Worm (Caenorhabditis elegans): ENCODE data around the gene ceh-16.
A peak's percentile ranks its signal among the peaks of the same experiment; 100 is the strongest.

The ceh-16 gene

DNA sequence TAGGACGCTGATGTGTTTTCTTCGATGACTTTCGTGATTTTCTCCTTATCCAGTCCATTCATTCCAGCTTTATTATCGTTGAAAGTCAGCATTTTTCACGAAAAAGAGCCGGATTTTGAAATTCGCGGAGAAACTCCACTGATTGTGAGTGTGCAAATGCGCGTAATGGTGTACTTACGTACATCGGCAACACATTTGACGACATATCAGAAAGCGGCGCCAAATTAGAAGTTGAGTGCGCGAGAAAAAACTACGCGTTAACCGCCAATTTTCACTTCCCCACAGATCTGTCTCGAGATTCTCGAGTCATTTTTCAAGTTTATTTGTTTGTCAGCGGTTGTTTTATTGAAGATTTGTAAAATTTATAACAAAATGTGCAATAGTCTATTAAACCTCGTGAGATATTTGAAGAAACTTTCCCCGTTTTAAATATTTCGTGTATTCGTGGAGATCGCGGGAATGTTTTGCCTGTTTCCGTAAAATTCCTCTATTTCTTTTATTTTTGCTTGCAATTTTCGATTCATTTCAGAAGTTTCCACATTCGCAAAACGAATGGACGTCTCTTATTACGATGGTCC lies 6.0 kb downstream of the ceh-16 start, which contains the start of the genes polk-1 and gpr-1:
Gene polk-1 (minus strand): TSS at position 186 of the 578 bp plus-strand sequence.
Gene gpr-1 (plus strand): TSS at position 528 of the 578 bp plus-strand sequence.
- TF ChIP-seq cog-1 (tag; optimal IDR thresholded peaks at IDR 0.05) (no peak), med-1 (GFP tag; optimal IDR thresholded peaks at IDR 0.05; ENCODE audit: insufficient read depth) (no peak), klf-2 (GFP tag; conservative IDR thresholded peaks at IDR 0.05) (no peak), ref-1 (GFP tag; conservative IDR thresholded peaks at IDR 0.05) (no peak), ztf-29 (GFP tag; IDR thresholded peaks at IDR 0.05) (no peak), ztf-23 (GFP tag; IDR thresholded peaks at IDR 0.05) (no peak), flt-1 (GFP tag; IDR thresholded peaks at IDR 0.05) (no peak), T22C8.4 (GFP tag; IDR thresholded peaks at IDR 0.05) (no peak), tab-1 (GFP tag; IDR thresholded peaks at IDR 0.05) (no peak)

DNA sequence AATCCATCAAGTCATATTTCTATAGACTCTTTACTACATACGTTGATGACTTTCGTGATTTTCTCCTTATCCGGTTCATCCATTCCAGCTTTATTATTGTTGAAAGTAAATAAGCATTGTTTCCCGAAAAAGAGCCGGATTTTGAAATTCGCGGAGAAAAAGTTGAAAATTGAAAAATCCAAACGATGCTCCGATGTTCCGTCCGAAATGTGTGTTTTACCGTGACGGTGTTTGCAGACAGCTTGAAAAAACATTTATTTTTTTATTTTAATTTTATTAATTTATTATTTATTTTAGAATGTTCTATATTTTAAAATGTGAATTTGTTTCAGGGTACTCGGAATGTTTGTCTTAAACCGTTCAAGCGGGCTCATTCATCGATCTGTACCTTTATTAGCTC lies 8.3 kb downstream of the ceh-16 start, which contains the start of gene dnj-10:
Gene dnj-10 (plus strand): TSS at position 333 of the 400 bp plus-strand sequence.
- TF ChIP-seq flt-1 (GFP tag; IDR thresholded peaks at IDR 0.05) (0 out of 2 replicates have a peak, but pooled peaks have one; percentile 48), tab-1 (GFP tag; IDR thresholded peaks at IDR 0.05) (no peak)

DNA sequence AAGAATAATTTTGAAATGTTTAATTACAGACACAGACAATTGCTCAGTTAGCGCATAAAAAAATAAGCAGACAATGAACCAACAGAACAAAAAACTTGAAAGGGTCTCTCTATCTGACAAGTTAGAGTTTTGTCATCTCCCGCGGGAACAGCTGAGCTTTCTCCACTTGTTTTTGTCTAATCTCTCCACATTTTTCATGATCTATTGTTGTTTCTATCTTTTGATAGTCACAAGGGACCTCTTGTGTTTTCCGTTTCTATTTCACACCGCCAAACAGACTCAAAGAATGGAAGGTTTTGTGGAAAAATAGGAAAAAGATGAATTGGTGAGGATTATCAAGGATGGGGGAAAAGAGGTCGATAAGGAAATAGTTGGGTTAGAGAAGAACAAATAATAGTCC lies 14.3 kb downstream of the ceh-16 start:
- TF ChIP-seq med-1 (GFP tag; optimal IDR thresholded peaks at IDR 0.05; ENCODE audit: insufficient read depth) (no peak), ztf-23 (GFP tag; IDR thresholded peaks at IDR 0.05) (no peak), tab-1 (GFP tag; IDR thresholded peaks at IDR 0.05) (no peak), ztf-29 (GFP tag; IDR thresholded peaks at IDR 0.05) (no peak), cog-1 (tag; optimal IDR thresholded peaks at IDR 0.05) (no peak), klf-2 (GFP tag; conservative IDR thresholded peaks at IDR 0.05) (no peak)

DNA sequence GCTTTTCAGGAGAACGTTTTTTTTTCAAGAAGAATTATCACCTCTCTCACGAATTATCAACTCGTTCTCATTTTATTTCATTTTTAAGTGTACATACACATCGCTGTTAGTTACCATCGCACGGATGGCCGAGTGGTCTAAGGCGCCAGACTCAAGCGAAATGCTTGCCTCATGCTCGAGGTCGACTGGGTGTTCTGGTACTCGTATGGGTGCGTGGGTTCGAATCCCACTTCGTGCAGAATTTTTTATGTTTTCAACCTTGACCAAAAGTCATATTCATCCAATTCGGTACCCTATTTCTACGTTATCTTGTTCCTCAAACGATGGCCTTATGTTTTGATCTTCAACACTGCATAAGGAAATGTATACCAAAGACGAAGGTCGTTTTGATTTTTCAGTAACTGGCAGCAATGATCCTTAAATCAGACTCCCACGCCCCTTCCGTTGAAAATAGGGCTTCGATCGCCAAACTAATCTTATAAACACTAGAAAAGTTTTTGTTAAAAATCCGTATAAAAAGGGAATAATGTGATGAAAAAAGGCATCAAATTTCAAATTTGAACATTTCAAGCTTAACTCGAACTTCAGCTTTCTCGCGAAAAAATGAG lies 16.8 kb downstream of the ceh-16 start, which contains the start of gene fip-1:
Gene fip-1 (plus strand): TSS at position 558 of the 608 bp plus-strand sequence.
- TF ChIP-seq ztf-23 (GFP tag; IDR thresholded peaks at IDR 0.05) (no peak), med-1 (GFP tag; optimal IDR thresholded peaks at IDR 0.05; ENCODE audit: insufficient read depth) (no peak), cog-1 (tag; optimal IDR thresholded peaks at IDR 0.05) (no peak), ref-1 (GFP tag; conservative IDR thresholded peaks at IDR 0.05) (no peak), tab-1 (GFP tag; IDR thresholded peaks at IDR 0.05) (no peak), ztf-29 (GFP tag; IDR thresholded peaks at IDR 0.05) (no peak), T22C8.4 (GFP tag; IDR thresholded peaks at IDR 0.05) (no peak), klf-2 (GFP tag; conservative IDR thresholded peaks at IDR 0.05) (no peak), flt-1 (GFP tag; IDR thresholded peaks at IDR 0.05) (no peak)

DNA sequence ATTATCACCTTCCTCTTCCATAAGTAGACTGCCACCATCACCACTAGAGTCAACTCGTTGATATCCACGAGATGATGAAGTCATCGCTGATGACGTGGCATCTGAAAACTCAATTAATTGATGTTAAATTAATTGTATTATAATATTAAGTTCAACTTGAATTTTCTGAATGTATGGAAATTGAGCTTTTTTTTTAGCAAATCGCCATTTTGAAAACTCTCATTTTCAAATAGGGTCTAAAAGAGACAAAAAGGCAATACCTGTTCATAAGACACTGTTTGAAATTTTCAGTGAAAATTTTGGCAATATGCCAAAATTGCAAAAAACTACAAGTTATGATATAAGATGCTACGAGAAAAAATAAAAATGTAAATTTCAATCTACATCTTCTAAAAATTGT lies 21.1 kb downstream of the ceh-16 start, which contains the start of gene twk-7:
Gene twk-7 (minus strand): TSS at position 101 of the 400 bp plus-strand sequence.
- TF ChIP-seq flt-1 (GFP tag; IDR thresholded peaks at IDR 0.05) (no peak), T22C8.4 (GFP tag; IDR thresholded peaks at IDR 0.05) (no peak), tab-1 (GFP tag; IDR thresholded peaks at IDR 0.05) (no peak), med-1 (GFP tag; optimal IDR thresholded peaks at IDR 0.05; ENCODE audit: insufficient read depth) (no peak), ztf-23 (GFP tag; IDR thresholded peaks at IDR 0.05) (no peak), ztf-29 (GFP tag; IDR thresholded peaks at IDR 0.05) (no peak), ref-1 (GFP tag; conservative IDR thresholded peaks at IDR 0.05) (no peak), cog-1 (tag; optimal IDR thresholded peaks at IDR 0.05) (no peak), klf-2 (GFP tag; conservative IDR thresholded peaks at IDR 0.05) (no peak)

DNA sequence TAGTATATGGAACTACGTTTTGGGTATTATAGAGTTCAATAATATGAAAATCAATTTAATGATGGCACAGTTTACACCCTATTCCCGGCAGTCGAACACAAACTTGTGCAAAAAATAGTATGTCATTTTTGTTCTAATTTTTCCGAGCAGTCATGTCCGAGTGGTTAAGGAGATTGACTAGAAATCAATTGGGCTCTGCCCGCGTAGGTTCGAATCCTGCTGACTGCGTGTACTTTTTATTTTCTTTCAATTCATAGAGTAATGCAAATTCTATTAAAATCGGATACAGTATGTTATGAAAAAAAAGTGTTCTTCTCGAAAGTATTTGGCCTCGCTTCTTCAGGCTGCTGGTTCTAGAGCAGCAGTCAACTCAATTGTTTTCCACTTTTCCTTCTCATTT lies 23.5 kb downstream of the ceh-16 start:
- TF ChIP-seq klf-2 (GFP tag; conservative IDR thresholded peaks at IDR 0.05) (no peak), ref-1 (GFP tag; conservative IDR thresholded peaks at IDR 0.05) (no peak), ztf-23 (GFP tag; IDR thresholded peaks at IDR 0.05) (no peak), cog-1 (tag; optimal IDR thresholded peaks at IDR 0.05) (no peak), ztf-29 (GFP tag; IDR thresholded peaks at IDR 0.05) (no peak), T22C8.4 (GFP tag; IDR thresholded peaks at IDR 0.05) (no peak), tab-1 (GFP tag; IDR thresholded peaks at IDR 0.05) (no peak), med-1 (GFP tag; optimal IDR thresholded peaks at IDR 0.05; ENCODE audit: insufficient read depth) (no peak), flt-1 (GFP tag; IDR thresholded peaks at IDR 0.05) (no peak)

DNA sequence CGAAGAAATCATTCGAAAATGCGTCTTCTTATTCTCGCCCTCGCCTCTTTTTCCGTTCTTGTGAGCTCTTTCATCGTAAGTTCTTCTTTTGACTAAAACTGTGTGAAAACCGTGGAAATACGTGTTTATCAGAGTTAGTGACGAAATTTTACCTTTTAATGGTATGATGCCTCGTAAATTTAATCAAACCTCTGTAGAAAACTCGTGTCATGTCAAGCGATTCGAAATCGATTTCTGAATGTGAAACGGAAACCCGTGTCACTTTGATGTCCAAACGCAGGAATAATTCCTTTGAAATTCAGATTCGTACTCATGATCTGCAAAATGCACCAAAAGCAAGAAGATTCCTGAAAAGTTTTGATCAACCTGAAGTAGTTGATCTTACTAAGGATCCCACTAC lies 26.1 kb downstream of the ceh-16 start, which contains the start of gene F22B7.3:
Gene F22B7.3 (plus strand): TSS at position 301 of the 400 bp plus-strand sequence.
- TF ChIP-seq tab-1 (GFP tag; IDR thresholded peaks at IDR 0.05): no peak
- no peak for TF ChIP-seq T22C8.4 (GFP tag; IDR thresholded peaks at IDR 0.05)
- no peak for TF ChIP-seq med-1 (GFP tag; optimal IDR thresholded peaks at IDR 0.05; ENCODE audit: insufficient read depth)
- no peak for TF ChIP-seq cog-1 (tag; optimal IDR thresholded peaks at IDR 0.05)
- TF ChIP-seq ztf-23 (GFP tag; IDR thresholded peaks at IDR 0.05): no peak
- TF ChIP-seq klf-2 (GFP tag; conservative IDR thresholded peaks at IDR 0.05): no peak
- no peak for TF ChIP-seq ztf-29 (GFP tag; IDR thresholded peaks at IDR 0.05)
- no peak for TF ChIP-seq flt-1 (GFP tag; IDR thresholded peaks at IDR 0.05)
- no peak for TF ChIP-seq ref-1 (GFP tag; conservative IDR thresholded peaks at IDR 0.05)

DNA sequence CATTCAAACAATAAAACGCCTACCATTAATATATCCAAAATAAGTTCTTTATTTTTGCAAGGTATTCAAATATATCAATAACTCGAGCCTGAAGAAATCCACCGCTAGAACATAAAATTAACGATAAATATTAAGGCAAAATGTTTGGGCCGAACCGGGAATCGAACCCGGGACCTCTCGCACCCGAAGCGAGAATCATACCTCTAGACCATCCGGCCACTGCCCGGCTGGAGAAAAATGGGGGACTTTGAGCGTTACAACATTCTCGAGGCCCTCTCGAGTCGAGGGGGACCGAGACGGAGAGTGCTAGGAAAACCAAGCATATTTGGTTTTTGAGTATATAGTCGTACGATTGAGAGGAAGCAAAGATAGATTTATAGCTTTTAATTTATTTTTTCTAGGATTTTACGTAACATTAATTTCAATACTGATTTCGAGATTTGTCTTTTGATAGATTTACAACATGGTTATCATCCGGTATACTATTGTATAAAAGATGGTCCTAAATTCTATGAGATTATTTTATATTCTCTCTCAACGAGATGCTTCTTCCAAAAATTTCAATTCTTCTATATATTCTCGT lies 27.8 kb downstream of the ceh-16 start, which contains the start of gene flp-23:
Gene flp-23 (plus strand): TSS at position 533 of the 583 bp plus-strand sequence.
- peak; percentile 74 for TF ChIP-seq T22C8.4 (GFP tag; IDR thresholded peaks at IDR 0.05)
- peak; percentile 80 for TF ChIP-seq cog-1 (tag; optimal IDR thresholded peaks at IDR 0.05)
- peak; percentile 51 for TF ChIP-seq med-1 (GFP tag; optimal IDR thresholded peaks at IDR 0.05; ENCODE audit: insufficient read depth)
- TF ChIP-seq ref-1 (GFP tag; conservative IDR thresholded peaks at IDR 0.05): peak; percentile 80
- TF ChIP-seq tab-1 (GFP tag; IDR thresholded peaks at IDR 0.05): peak; percentile 93
- TF ChIP-seq ztf-23 (GFP tag; IDR thresholded peaks at IDR 0.05): peak; percentile 87
- peak; percentile 77 for TF ChIP-seq klf-2 (GFP tag; conservative IDR thresholded peaks at IDR 0.05)
- TF ChIP-seq flt-1 (GFP tag; IDR thresholded peaks at IDR 0.05): peak; percentile 91
- TF ChIP-seq ztf-29 (GFP tag; IDR thresholded peaks at IDR 0.05): peak; percentile 74

DNA sequence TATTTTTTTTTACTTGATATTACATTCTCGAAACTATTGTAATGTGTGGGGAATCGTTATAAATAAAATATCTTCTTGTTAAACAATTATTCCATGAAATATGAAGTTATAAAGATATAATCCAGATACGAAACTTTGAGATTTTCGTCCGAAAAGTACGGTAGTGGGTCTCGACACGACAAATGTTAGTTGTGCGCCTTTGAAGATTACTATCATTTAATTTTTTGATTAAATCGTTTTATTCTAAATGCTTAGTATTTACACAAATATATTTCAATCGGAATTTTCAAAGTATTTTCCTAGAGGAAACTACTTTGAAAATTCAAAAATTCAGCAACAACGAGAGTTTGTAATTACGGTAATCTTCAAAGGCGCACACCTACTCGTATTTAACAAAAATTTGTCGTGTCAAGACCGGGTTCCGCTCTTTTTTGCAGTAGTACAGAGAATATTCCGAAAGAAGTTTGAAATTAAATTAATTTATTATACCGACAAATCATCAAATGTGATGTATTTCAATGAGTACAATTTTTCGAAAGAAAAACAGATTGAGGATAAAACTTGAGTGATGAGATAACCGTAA lies 29.7 kb downstream of the ceh-16 start:
- TF ChIP-seq ztf-23 (GFP tag; IDR thresholded peaks at IDR 0.05): no peak
- no peak for TF ChIP-seq ref-1 (GFP tag; conservative IDR thresholded peaks at IDR 0.05)
- TF ChIP-seq flt-1 (GFP tag; IDR thresholded peaks at IDR 0.05): no peak
- TF ChIP-seq ztf-29 (GFP tag; IDR thresholded peaks at IDR 0.05): no peak

Data from whole organism, midembryonic.